Fruit fly (Drosophila melanogaster) whole organism, embryonic: Measurements from ENCODE around the gene Cdk1.

Experiments used
- Aef1 ChIP-seq: fragments of 200-800 bp; sonication (Bioruptor generic); IDR thresholded peaks from 3 replicates; pipeline ENCODE4 v1.3.6; 2022; ENCODE audit warnings: missing biosample characterization, missing genetic modification characterization
- Antp ChIP-seq: fragments of 200-800 bp; sonication (Bioruptor generic); optimal IDR thresholded peaks from 3 replicates; lab custom pipeline; 2016; ENCODE audit warnings: missing biosample characterization, missing genetic modification characterization
- CG10209 ChIP-seq: fragments of 200-800 bp; sonication (Bioruptor generic); optimal IDR thresholded peaks from 3 replicates; lab custom pipeline; 2017; ENCODE audit warnings: missing biosample characterization, mild to moderate bottlenecking, missing genetic modification characterization, missing genetic modification reagents
- CG10431 ChIP-seq: fragments of 200-800 bp; sonication (Bioruptor generic); optimal IDR thresholded peaks from 3 replicates; lab custom pipeline; 2018; ENCODE audit warnings: missing biosample characterization, mild to moderate bottlenecking, missing genetic modification characterization
- CG12071 ChIP-seq: fragments of 200-800 bp; sonication (Bioruptor generic); optimal IDR thresholded peaks from 3 replicates; lab custom pipeline; 2018; ENCODE audit warnings: missing biosample characterization, mild to moderate bottlenecking, missing genetic modification characterization
- CG1233 ChIP-seq: fragments of 200-800 bp; sonication (Bioruptor generic); optimal IDR thresholded peaks from 4 replicates; lab custom pipeline; 2018; ENCODE audit warnings: missing biosample characterization, mild to moderate bottlenecking, missing genetic modification characterization
- CG13894 ChIP-seq: fragments of 200-800 bp; sonication (Bioruptor generic); optimal IDR thresholded peaks from 3 replicates; lab custom pipeline; 2018; ENCODE audit warnings: missing biosample characterization, mild to moderate bottlenecking, missing genetic modification characterization, moderate library complexity
- CG16779 ChIP-seq: fragments of 200-800 bp; sonication (Bioruptor generic); IDR thresholded peaks from 2 replicates; pipeline ENCODE4 v1.3.6; 2022; ENCODE audit warnings: missing biosample characterization, missing genetic modification characterization
- CG2116 ChIP-seq: fragments of 200-800 bp; sonication (Bioruptor generic); optimal IDR thresholded peaks from 3 replicates; lab custom pipeline; 2018; ENCODE audit warnings: missing biosample characterization, mild to moderate bottlenecking, missing genetic modification characterization
- CG32772 ChIP-seq: fragments of 200-800 bp; sonication (Bioruptor generic); IDR thresholded peaks from 2 replicates; pipeline ENCODE4 v1.3.6; 2022; ENCODE audit warnings: missing biosample characterization, missing genetic modification characterization
- CG3281 ChIP-seq: fragments of 200-800 bp; sonication (Bioruptor generic); optimal IDR thresholded peaks from 3 replicates; lab custom pipeline; 2017; ENCODE audit warnings: missing biosample characterization, mild to moderate bottlenecking, missing genetic modification characterization
- CG42726 ChIP-seq: fragments of 200-800 bp; sonication (Bioruptor generic); IDR thresholded peaks from 2 replicates; pipeline ENCODE4 v1.3.6; 2022; ENCODE audit warnings: missing biosample characterization, missing genetic modification characterization; ENCODE audit not compliant: partially characterized antibody
- CG4820 ChIP-seq: fragments of 200-800 bp; sonication (Bioruptor generic); optimal IDR thresholded peaks from 3 replicates; lab custom pipeline; 2016; ENCODE audit warnings: missing biosample characterization, missing genetic modification characterization
- CG6813 ChIP-seq: fragments of 200-800 bp; sonication (Bioruptor generic); optimal IDR thresholded peaks from 2 replicates; lab custom pipeline; 2017; ENCODE audit warnings: missing biosample characterization, missing genetic modification characterization, mild to moderate bottlenecking, moderate library complexity, missing genetic modification reagents
- CG7928 ChIP-seq: fragments of 200-800 bp; sonication (Bioruptor generic); optimal IDR thresholded peaks from 2 replicates; lab custom pipeline; 2017; ENCODE audit warnings: missing biosample characterization, mild to moderate bottlenecking, missing genetic modification characterization
- CG9876 ChIP-seq: fragments of 200-800 bp; sonication (Bioruptor generic); optimal IDR thresholded peaks from 2 replicates; lab custom pipeline; 2016; ENCODE audit warnings: missing biosample characterization, missing genetic modification characterization
- Camta ChIP-seq: fragments of 200-800 bp; sonication (Bioruptor generic); optimal IDR thresholded peaks from 2 replicates; lab custom pipeline; 2016; ENCODE audit warnings: missing biosample characterization, missing genetic modification characterization
- Dp ChIP-seq: fragments of 200-800 bp; sonication (Bioruptor generic); optimal IDR thresholded peaks from 2 replicates; lab custom pipeline; 2018; ENCODE audit warnings: missing biosample characterization, mild to moderate bottlenecking, missing genetic modification characterization, moderate library complexity
- Dref ChIP-seq: fragments of 200-800 bp; sonication (Bioruptor generic); IDR thresholded peaks from 2 replicates; pipeline ENCODE4 v1.3.6; 2022; ENCODE audit warnings: missing biosample characterization, missing genetic modification characterization
- Drgx ChIP-seq: fragments of 200-800 bp; sonication (Bioruptor generic); IDR thresholded peaks from 2 replicates; pipeline ENCODE4 v1.3.6; 2022; ENCODE audit warnings: missing biosample characterization, missing genetic modification characterization
- Eip74EF ChIP-seq, 2 experiments: fragments of 200-800 bp in 1 of 2; fragments of >200 bp in 1 of 2; sonication (Bioruptor generic) in 1 of 2; optimal IDR thresholded peaks; 2 replicates each; lab custom pipeline; 2017 to 2019; ENCODE audit warnings: missing biosample characterization in 2 of 2, missing genetic modification characterization in 2 of 2, mild to moderate bottlenecking in 1 of 2, moderate library complexity in 1 of 2
- H15 ChIP-seq: fragments of 200-800 bp; sonication (Bioruptor generic); IDR thresholded peaks from 3 replicates; pipeline ENCODE4 v1.3.6; 2022; ENCODE audit warnings: missing biosample characterization, missing genetic modification characterization
- HmgZ ChIP-seq: fragments of 200-800 bp; sonication (Bioruptor generic); optimal IDR thresholded peaks from 2 replicates; lab custom pipeline; 2018; ENCODE audit warnings: missing biosample characterization, mild to moderate bottlenecking, missing genetic modification characterization
- Hr39 ChIP-seq: fragments of >200 bp; optimal IDR thresholded peaks from 2 replicates; lab custom pipeline; 2017
- Hr51 ChIP-seq, 2 experiments: fragments of 200-800 bp; sonication (Bioruptor generic); optimal IDR thresholded peaks; 2 replicates in 1 of 2; 3 replicates in 1 of 2; lab custom pipeline; 2016 to 2018; ENCODE audit warnings: missing biosample characterization in 2 of 2, missing genetic modification characterization in 2 of 2, mild to moderate bottlenecking in 1 of 2, moderate library complexity in 1 of 2
- Lhr ChIP-seq: fragments of 200-800 bp; sonication (Bioruptor generic); optimal IDR thresholded peaks from 3 replicates; lab custom pipeline; 2017; ENCODE audit warnings: mild to moderate bottlenecking, missing biosample characterization, missing genetic modification reagents, missing genetic modification characterization
- MESR4 ChIP-seq: fragments of 200-800 bp; sonication (Bioruptor generic); optimal IDR thresholded peaks from 2 replicates; lab custom pipeline; 2018; ENCODE audit warnings: missing biosample characterization, mild to moderate bottlenecking, missing genetic modification characterization, moderate library complexity
- Meics ChIP-seq: fragments of 200-800 bp; sonication (Bioruptor generic); optimal IDR thresholded peaks from 2 replicates; lab custom pipeline; 2017; ENCODE audit warnings: missing biosample characterization, mild to moderate bottlenecking, missing genetic modification characterization
- Mes4 ChIP-seq: fragments of 200-800 bp; sonication (Bioruptor generic); optimal IDR thresholded peaks from 2 replicates; lab custom pipeline; 2016; ENCODE audit warnings: missing biosample characterization, missing genetic modification characterization
- Nf-YA ChIP-seq: fragments of 200-800 bp; sonication (Bioruptor generic); IDR thresholded peaks from 2 replicates; pipeline ENCODE4 v1.3.6; 2022; ENCODE audit warnings: missing biosample characterization, missing genetic modification characterization
- Sox102F ChIP-seq: fragments of 200-800 bp; sonication (Bioruptor generic); optimal IDR thresholded peaks from 2 replicates; lab custom pipeline; 2018; ENCODE audit warnings: missing biosample characterization, mild to moderate bottlenecking, missing genetic modification characterization, moderate library complexity
- Stat92E ChIP-seq, 3 experiments: fragments of >200 bp in 2 of 3; fragments of 200-800 bp in 1 of 3; sonication (Bioruptor generic) in 1 of 3; optimal IDR thresholded peaks; 2 replicates each; lab custom pipeline; 2017 to 2019; ENCODE audit warnings: missing biosample characterization in 3 of 3, missing genetic modification characterization in 3 of 3, mild to moderate bottlenecking in 1 of 3, moderate library complexity in 1 of 3
- ato ChIP-seq: fragments of 200-800 bp; sonication (Bioruptor generic); IDR thresholded peaks from 2 replicates; pipeline ENCODE4 v1.3.6; 2022; ENCODE audit warnings: missing biosample characterization, missing genetic modification characterization; ENCODE audit not compliant: partially characterized antibody
- btn ChIP-seq: fragments of 200-800 bp; sonication (Bioruptor generic); optimal IDR thresholded peaks from 2 replicates; lab custom pipeline; 2016; ENCODE audit warnings: missing biosample characterization, missing genetic modification characterization
- crp ChIP-seq, 2 experiments: fragments of 200-800 bp; sonication (Bioruptor generic); optimal IDR thresholded peaks; 2 replicates in 1 of 2; 3 replicates in 1 of 2; lab custom pipeline; 2017; ENCODE audit warnings: missing biosample characterization in 2 of 2, missing genetic modification characterization in 2 of 2, mild to moderate bottlenecking in 1 of 2, moderate library complexity in 1 of 2
- esg ChIP-seq: fragments of 200-800 bp; sonication (Bioruptor generic); conservative IDR thresholded peaks from 2 replicates; pipeline ENCODE4 v1.3.6; 2022; ENCODE audit warnings: missing biosample characterization, missing genetic modification characterization
- fd96Cb ChIP-seq: fragments of 200-800 bp; sonication (Bioruptor generic); optimal IDR thresholded peaks from 2 replicates; lab custom pipeline; 2018; ENCODE audit warnings: missing biosample characterization, mild to moderate bottlenecking, missing genetic modification characterization, moderate library complexity
- gsb ChIP-seq: fragments of 200-800 bp; sonication (Bioruptor generic); IDR thresholded peaks from 2 replicates; pipeline ENCODE4 v1.3.6; 2022; ENCODE audit warnings: missing biosample characterization, missing genetic modification characterization
- gsb-n ChIP-seq: fragments of 200-800 bp; sonication (Bioruptor generic); optimal IDR thresholded peaks from 3 replicates; lab custom pipeline; 2018; ENCODE audit warnings: missing biosample characterization, mild to moderate bottlenecking, missing genetic modification characterization
- her ChIP-seq: fragments of 200-800 bp; sonication (Bioruptor generic); optimal IDR thresholded peaks from 2 replicates; lab custom pipeline; 2016; ENCODE audit warnings: missing biosample characterization, missing genetic modification characterization
- jumu ChIP-seq: fragments of 200-800 bp; sonication (Bioruptor generic); optimal IDR thresholded peaks from 3 replicates; lab custom pipeline; 2016; ENCODE audit warnings: missing biosample characterization, missing genetic modification characterization
- ken ChIP-seq: fragments of 200-800 bp; sonication (Bioruptor generic); IDR thresholded peaks from 3 replicates; pipeline ENCODE4 v1.3.6; 2022; ENCODE audit warnings: missing biosample characterization, missing genetic modification characterization
- kni ChIP-seq: fragments of 200-800 bp; sonication (Bioruptor generic); optimal IDR thresholded peaks from 3 replicates; lab custom pipeline; 2017; ENCODE audit warnings: mild to moderate bottlenecking, missing biosample characterization, missing genetic modification reagents, missing genetic modification characterization
- knrl ChIP-seq: fragments of 200-800 bp; sonication (Bioruptor generic); IDR thresholded peaks from 3 replicates; pipeline ENCODE4 v1.3.6; 2022; ENCODE audit warnings: missing biosample characterization, missing genetic modification characterization; ENCODE audit not compliant: partially characterized antibody
- luna ChIP-seq: fragments of 200-800 bp; sonication (Bioruptor generic); optimal IDR thresholded peaks from 2 replicates; lab custom pipeline; 2016; ENCODE audit warnings: missing biosample characterization, missing genetic modification characterization
- pho ChIP-seq: fragments of 200-800 bp; sonication (Bioruptor generic); optimal IDR thresholded peaks from 2 replicates; lab custom pipeline; 2016; ENCODE audit warnings: missing biosample characterization, missing genetic modification characterization
- pnt ChIP-seq: fragments of 200-800 bp; sonication (Bioruptor generic); optimal IDR thresholded peaks from 3 replicates; lab custom pipeline; 2016; ENCODE audit warnings: missing biosample characterization, missing genetic modification characterization
- tio ChIP-seq: fragments of 200-800 bp; sonication (Bioruptor generic); optimal IDR thresholded peaks from 2 replicates; lab custom pipeline; 2017; ENCODE audit warnings: missing biosample characterization, missing genetic modification characterization, inconsistent platforms
- twi ChIP-seq: fragments of 200-800 bp; optimal IDR thresholded peaks from 2 replicates; lab custom pipeline; 2019; ENCODE audit warnings: missing biosample characterization, mild to moderate bottlenecking, missing genetic modification characterization, moderate library complexity

Cdk1 gene

DNA sequence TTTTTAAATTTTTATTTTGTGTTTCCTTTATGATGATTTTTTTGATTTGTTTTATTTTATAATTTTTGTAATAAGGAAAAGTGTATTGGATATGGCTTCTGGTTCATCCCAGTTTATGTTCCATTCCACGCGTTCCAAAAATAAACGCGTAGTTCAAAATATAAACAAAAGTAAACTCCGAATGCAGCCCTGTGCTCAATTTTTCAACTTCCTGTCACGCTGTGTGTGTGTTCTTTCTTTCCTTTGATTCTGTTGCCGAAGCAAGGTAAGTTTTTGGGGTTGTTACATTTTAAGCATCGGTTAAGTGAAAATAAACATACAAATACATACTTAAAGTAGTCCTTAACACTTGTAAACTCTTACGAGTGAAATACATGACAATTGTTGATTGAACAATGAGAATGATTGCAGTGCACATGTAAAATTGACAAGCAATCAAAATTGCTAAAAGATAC, 22.1 kb upstream of the Cdk1 start, which contains the start of the genes Ip259 and RpS27A (continued):
- TF ChIP-seq Sox102F (no peak), Stat92E (GFP tag; optimal IDR thresholded peaks at IDR 0.05; lab: Kevin White, UChicago) (peak in 1 of 3 experiments; percentile 65), CG12071 (GFP tag; lab: Kevin White, UChicago) (no peak), pho (GFP tag; lab: Kevin White, UChicago) (peak; percentile 50), Eip74EF (GFP tag; optimal IDR thresholded peaks at IDR 0.05; lab: Kevin White, UChicago) (peak in 1 of 2 experiments; percentile 64), CG1233 (GFP tag; lab: Kevin White, UChicago) (peak; percentile 89), esg (GFP tag; lab: Robert Waterston, UW) (peak; percentile 31; the same call in 1 of the 2 replicates), crp (GFP tag; optimal IDR thresholded peaks at IDR 0.05; lab: Kevin White, UChicago) (peak in 1 of 2 experiments; percentile 47), H15 (GFP tag; lab: Robert Waterston, UW) (peak; percentile 71), ato (GFP tag; lab: Robert Waterston, UW) (no peak), Lhr (peak; percentile 74), pnt (GFP tag; lab: Kevin White, UChicago) (no peak), CG16779 (GFP tag; lab: Robert Waterston, UW) (peak; percentile 80), Nf-YA (GFP tag; lab: Robert Waterston, UW) (peak; percentile 67), Mes4 (GFP tag; lab: Kevin White, UChicago) (peak; percentile 87), CG6813 (GFP tag; lab: Kevin White, UChicago) (peak; percentile 83), Aef1 (peak; percentile 54; the same call in 2 of the 3 replicates), Drgx (GFP tag; lab: Robert Waterston, UW) (0 out of 2 replicates have a peak, but pooled peaks have one; percentile 5), her (GFP tag; lab: Kevin White, UChicago) (peak; percentile 65), fd96Cb (peak; percentile 42), CG3281 (GFP tag; lab: Kevin White, UChicago) (peak; percentile 81), gsb (GFP tag; lab: Robert Waterston, UW) (peak; percentile 40), MESR4 (GFP tag; lab: Kevin White, UChicago) (peak; percentile 100), Dp (no peak), Meics (GFP tag; lab: Kevin White, UChicago) (peak; percentile 91), CG42726 (GFP tag; lab: Robert Waterston, UW) (peak; percentile 30; the same call in 1 of the 2 replicates), CG32772 (GFP tag; lab: Robert Waterston, UW) (no peak; the same call in 1 of the 2 replicates), CG2116 (GFP tag; lab: Kevin White, UChicago) (peak; percentile 98), CG9876 (peak; percentile 84), Camta (peak; percentile 81), CG4820 (GFP tag; lab: Kevin White, UChicago) (peak; percentile 45), kni (GFP tag; lab: Kevin White, UChicago) (no peak), Antp (GFP tag; lab: Kevin White, UChicago) (peak; percentile 61), btn (peak; percentile 32), twi (tag; lab: Kevin White, UChicago) (peak; percentile 46), knrl (no peak; the same call in 2 of the 3 replicates), CG10431 (GFP tag; lab: Kevin White, UChicago) (peak; percentile 63), luna (GFP tag; lab: Kevin White, UChicago) (peak; percentile 56), CG10209 (GFP tag; lab: Kevin White, UChicago) (peak; percentile 80), gsb-n (peak; percentile 67), Hr39 (lab: Kevin White, UChicago) (no peak), jumu (no peak), HmgZ (tag; lab: Kevin White, UChicago) (peak; percentile 71), Dref (GFP tag; lab: Robert Waterston, UW) (peak; percentile 57), CG7928 (peak; percentile 69), Hr51 (GFP tag; optimal IDR thresholded peaks at IDR 0.05; lab: Kevin White, UChicago) (peak in 1 of 2 experiments; percentile 38), ken (GFP tag; lab: Robert Waterston, UW) (peak; percentile 77), CG13894 (tag; lab: Kevin White, UChicago) (no peak), tio (GFP tag; lab: Kevin White, UChicago) (peak; percentile 71)
